Worm (Caenorhabditis elegans): ENCODE results near the gene tra-3.

The tra-3 gene

ce11 chrIV:14466048-14466447, 22.1 kb upstream of the tra-3 start:
- TF ChIP-seq hmg-11 (tag; optimal IDR thresholded peaks at IDR 0.05) (no peak), ceh-82 (tag; optimal IDR thresholded peaks at IDR 0.05) (no peak), ama-1 (optimal IDR thresholded peaks at IDR 0.05) (no peak), ztf-11 (tag; optimal IDR thresholded peaks at IDR 0.05) (no peak), aly-2 (tag; optimal IDR thresholded peaks at IDR 0.05) (no peak)

- TF ChIP-seq ceh-82 (tag; optimal IDR thresholded peaks at IDR 0.05) (peak; percentile 94), snpc-4 (tag; optimal IDR thresholded peaks at IDR 0.05) (peak; percentile 92), ztf-11 (tag; optimal IDR thresholded peaks at IDR 0.05) (no peak), nhr-12 (tag; optimal IDR thresholded peaks at IDR 0.05) (no peak), ama-1 (optimal IDR thresholded peaks at IDR 0.05) (peak; percentile 65), pqm-1 (tag; optimal IDR thresholded peaks at IDR 0.05) (peak; percentile 86), nhr-28 (tag; optimal IDR thresholded peaks at IDR 0.05) (no peak), pha-4 (tag; optimal IDR thresholded peaks at IDR 0.05) (peak; percentile 99), mdl-1 (tag; optimal IDR thresholded peaks at IDR 0.05) (peak; percentile 33), fos-1 (tag; optimal IDR thresholded peaks at IDR 0.05) (no peak), nfya-1 (tag; optimal IDR thresholded peaks at IDR 0.05; ENCODE audit: insufficient read depth) (peak; percentile 99), jun-1 (tag; optimal IDR thresholded peaks at IDR 0.05) (peak; percentile 91), daf-12 (tag; optimal IDR thresholded peaks at IDR 0.05) (no peak), unc-39 (tag; optimal IDR thresholded peaks at IDR 0.05) (no peak), hmg-11 (tag; optimal IDR thresholded peaks at IDR 0.05) (peak; percentile 98), nhr-76 (tag; optimal IDR thresholded peaks at IDR 0.05) (no peak), nhr-43 (tag; optimal IDR thresholded peaks at IDR 0.05; ENCODE audit: poor library complexity, severe bottlenecking) (peak; percentile 89), ztf-4 (tag; optimal IDR thresholded peaks at IDR 0.05) (no peak), elt-3 (tag; optimal IDR thresholded peaks at IDR 0.05) (peak in 2 of 3 experiments; percentile 12 to 46), nhr-67 (tag; optimal IDR thresholded peaks at IDR 0.05) (peak; percentile 50), nhr-77 (tag; optimal IDR thresholded peaks at IDR 0.05) (peak; percentile 83), ceh-28 (tag; optimal IDR thresholded peaks at IDR 0.05) (peak; percentile 94), lin-15B (tag; optimal IDR thresholded peaks at IDR 0.05) (peak; percentile 99), nhr-237 (tag; optimal IDR thresholded peaks at IDR 0.05) (no peak), elt-2 (tag; optimal IDR thresholded peaks at IDR 0.05) (peak; percentile 68), lin-39 (tag; optimal IDR thresholded peaks at IDR 0.05) (peak; percentile 100), unc-62 (GFP tag; optimal IDR thresholded peaks at IDR 0.05) (peak; percentile 84), fkh-2 (tag; optimal IDR thresholded peaks at IDR 0.05) (no peak), eor-1 (tag; optimal IDR thresholded peaks at IDR 0.05) (no peak), egl-5 (tag; optimal IDR thresholded peaks at IDR 0.05) (peak; percentile 100), R02D3.7 (tag; optimal IDR thresholded peaks at IDR 0.05) (peak; percentile 99), ZK546.5 (tag; optimal IDR thresholded peaks at IDR 0.05) (peak; percentile 18), ceh-9 (tag; optimal IDR thresholded peaks at IDR 0.05) (no peak), nhr-23 (tag; optimal IDR thresholded peaks at IDR 0.05) (peak; percentile 99), nhr-25 (tag; optimal IDR thresholded peaks at IDR 0.05) (peak; percentile 97), fkh-10 (GFP tag; optimal IDR thresholded peaks at IDR 0.05) (peak; percentile 93), skn-1 (tag; optimal IDR thresholded peaks at IDR 0.05) (peak; percentile 91), nhr-11 (tag; optimal IDR thresholded peaks at IDR 0.05) (peak; percentile 73), zag-1 (tag; optimal IDR thresholded peaks at IDR 0.05) (peak; percentile 34), sea-2 (GFP tag; optimal IDR thresholded peaks at IDR 0.05) (no peak), aly-2 (tag; optimal IDR thresholded peaks at IDR 0.05) (peak; percentile 72), ceh-16 (tag; optimal IDR thresholded peaks at IDR 0.05) (peak; percentile 51), mml-1 (tag; optimal IDR thresholded peaks at IDR 0.05) (no peak), egl-27 (tag; optimal IDR thresholded peaks at IDR 0.05) (peak; percentile 27), tbx-2 (tag; optimal IDR thresholded peaks at IDR 0.05) (peak; percentile 64), lsy-12 (tag; optimal IDR thresholded peaks at IDR 0.05) (peak; percentile 72), elt-1 (tag; optimal IDR thresholded peaks at IDR 0.05) (peak; percentile 69)
These were observed 20.1 kb upstream of the tra-3 start, which contains the start of gene dld-1 for ce11 chrIV:14464065-14464567. TSS of gene dld-1 (plus strand) at chrIV:14464517.

Measured in whole organism, L3 larva.